Fruit fly (Drosophila melanogaster) S2 (cell line): ENCODE measurements around the gene CenG1A.

Experiments used
- CG8478 ChIP-seq: fragments of >200 bp; optimal IDR thresholded peaks from 2 replicates; lab custom pipeline; 2018
- CTCF ChIP-seq, 2 experiments: fragments of >200 bp; optimal IDR thresholded peaks; 2 replicates each; lab custom pipeline; 2018

DNA sequence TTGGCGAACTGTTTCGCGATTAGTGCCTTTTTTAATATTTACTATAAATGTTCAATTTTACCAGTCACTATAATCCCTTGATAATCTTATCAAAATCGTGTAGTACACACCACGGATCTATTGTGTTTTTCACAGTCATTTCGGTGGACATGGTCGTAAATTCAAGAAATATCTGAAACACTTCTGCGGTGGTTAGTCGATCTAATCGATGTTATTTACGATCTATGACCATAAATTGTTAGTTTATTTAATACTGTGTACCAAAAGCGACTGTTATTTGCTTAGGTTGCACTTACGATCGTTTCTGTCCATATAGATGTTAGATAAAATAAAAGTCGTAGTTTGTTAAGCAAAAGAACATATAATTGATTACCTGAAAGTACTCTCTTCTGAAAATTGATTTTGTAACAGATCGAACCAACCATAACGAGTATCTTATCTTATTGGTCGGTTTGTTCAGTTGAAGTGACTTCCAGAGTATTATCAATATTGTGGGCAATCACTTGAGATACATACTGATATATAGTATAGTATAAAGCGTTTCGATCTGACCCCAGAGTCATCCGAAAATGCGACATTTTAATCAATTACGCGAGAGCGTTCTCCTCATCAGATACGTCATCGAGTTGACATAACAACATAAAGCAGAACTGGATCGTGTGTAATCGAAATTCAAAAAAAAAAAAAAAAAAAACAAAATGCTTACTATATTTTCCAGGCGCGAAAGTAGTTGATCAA is 70.7 kb downstream of the CenG1A start:
- no peak for TF ChIP-seq CTCF (optimal IDR thresholded peaks at IDR 0.05; lab: Kevin White, UChicago)
- TF ChIP-seq CG8478: no peak
